Worm (Caenorhabditis elegans) whole organism, mixed stage, embryonic: ENCODE data around the gene C07A9.13.
"Not testable (repeated sequence)": the region's sequence is repeated elsewhere in the genome, so short reads cannot be mapped to it uniquely, and the experiment has no call there.

ENCODE experiments used
- M03D4.4 ChIP-seq: sonication (generic microtip); optimal IDR thresholded peaks from 2 replicates; lab custom pipeline; 2017; ENCODE audit warnings: mild to moderate bottlenecking, missing genetic modification characterization, missing compliant biosample characterization
- bed-3 ChIP-seq: fragments of 200-800 bp; sonication (Bioruptor generic); optimal IDR thresholded peaks from 3 replicates; lab custom pipeline; 2018; ENCODE audit warnings: mild to moderate bottlenecking, missing genetic modification characterization, moderate library complexity, missing compliant biosample characterization
- blmp-1 ChIP-seq: fragments of 150-350 bp; optimal IDR thresholded peaks from 2 replicates; lab custom pipeline; 2014; ENCODE audit warnings: missing biosample characterization, missing genetic modification characterization
- ceh-43 ChIP-seq: fragments of 200-800 bp; sonication (Bioruptor generic); optimal IDR thresholded peaks from 2 replicates; lab custom pipeline; 2018; ENCODE audit warnings: mild to moderate bottlenecking, missing genetic modification characterization, moderate library complexity, missing compliant biosample characterization
- ceh-83 ChIP-seq: fragments of 200-800 bp; sonication (Bioruptor generic); optimal IDR thresholded peaks from 2 replicates; lab custom pipeline; 2018; ENCODE audit warnings: mild to moderate bottlenecking, missing genetic modification characterization, missing compliant biosample characterization
- ces-1 ChIP-seq: fragments of 150-350 bp; optimal IDR thresholded peaks from 2 replicates; lab custom pipeline; 2014; ENCODE audit warnings: missing biosample characterization, missing genetic modification reagents, missing genetic modification characterization
- cnd-1 ChIP-seq: fragments of 200-800 bp; sonication (Bioruptor generic); optimal IDR thresholded peaks from 2 replicates; lab custom pipeline; 2018; ENCODE audit warnings: mild to moderate bottlenecking, missing genetic modification characterization, missing compliant biosample characterization
- elt-1 ChIP-seq: sonication (generic microtip); optimal IDR thresholded peaks from 2 replicates; lab custom pipeline; 2017; ENCODE audit warnings: missing genetic modification characterization, mild to moderate bottlenecking, missing compliant biosample characterization, antibody characterized with exemption, moderate library complexity, borderline replicate concordance; ENCODE audit not compliant: insufficient read depth
- ham-2 ChIP-seq: fragments of 200-800 bp; sonication (Bioruptor generic); optimal IDR thresholded peaks from 2 replicates; lab custom pipeline; 2018; ENCODE audit warnings: mild to moderate bottlenecking, missing genetic modification characterization, missing compliant biosample characterization
- hlh-1 ChIP-seq: fragments of 150-350 bp; optimal IDR thresholded peaks from 2 replicates; lab custom pipeline; 2014; ENCODE audit warnings: missing biosample characterization, missing genetic modification reagents, missing genetic modification characterization
- lin-13 ChIP-seq: fragments of 150-350 bp; optimal IDR thresholded peaks from 2 replicates; lab custom pipeline; 2014; ENCODE audit warnings: missing biosample characterization, missing genetic modification characterization
- lin-32 ChIP-seq: fragments of 200-800 bp; sonication (Bioruptor generic); optimal IDR thresholded peaks from 2 replicates; lab custom pipeline; 2018; ENCODE audit warnings: mild to moderate bottlenecking, missing genetic modification characterization, missing compliant biosample characterization
- lsy-2 ChIP-seq: fragments of 150-350 bp; optimal IDR thresholded peaks from 2 replicates; lab custom pipeline; 2014; ENCODE audit warnings: missing biosample characterization, missing genetic modification characterization
- mab-5 ChIP-seq: fragments of 150-350 bp; optimal IDR thresholded peaks from 2 replicates; lab custom pipeline; 2014; ENCODE audit warnings: missing biosample characterization, missing genetic modification characterization
- mls-2 ChIP-seq: sonication (generic microtip); optimal IDR thresholded peaks from 2 replicates; lab custom pipeline; 2016; ENCODE audit warnings: mild to moderate bottlenecking, missing genetic modification characterization, moderate library complexity, missing compliant biosample characterization
- nhr-2 ChIP-seq: fragments of 150-350 bp; optimal IDR thresholded peaks from 2 replicates; lab custom pipeline; 2014; ENCODE audit warnings: missing biosample characterization, missing genetic modification characterization
- nhr-237 ChIP-seq: fragments of 150-350 bp; optimal IDR thresholded peaks from 2 replicates; lab custom pipeline; 2014; ENCODE audit warnings: missing biosample characterization, missing genetic modification characterization
- nhr-76 ChIP-seq: sonication (generic microtip); optimal IDR thresholded peaks from 2 replicates; lab custom pipeline; 2017; ENCODE audit warnings: missing biosample characterization, missing genetic modification characterization
- pha-4 ChIP-seq: fragments of 150-350 bp; optimal IDR thresholded peaks from 2 replicates; lab custom pipeline; 2018; ENCODE audit warnings: missing biosample characterization, missing genetic modification reagents, missing genetic modification characterization
- sem-2 ChIP-seq: fragments of 200-800 bp; sonication (Bioruptor generic); optimal IDR thresholded peaks from 2 replicates; lab custom pipeline; 2018; ENCODE audit warnings: mild to moderate bottlenecking, missing genetic modification characterization, missing compliant biosample characterization
- snpc-4 ChIP-seq: fragments of 150-350 bp; optimal IDR thresholded peaks from 2 replicates; lab custom pipeline; 2014; ENCODE audit warnings: missing biosample characterization, missing genetic modification characterization
- sptf-1 ChIP-seq: sonication (generic microtip); optimal IDR thresholded peaks from 2 replicates; lab custom pipeline; 2017; ENCODE audit warnings: mild to moderate bottlenecking, missing genetic modification characterization, moderate library complexity, missing compliant biosample characterization
- tbx-8 ChIP-seq: fragments of 200-800 bp; sonication (Bioruptor generic); optimal IDR thresholded peaks from 2 replicates; lab custom pipeline; 2018; ENCODE audit warnings: mild to moderate bottlenecking, missing genetic modification characterization, moderate library complexity, missing compliant biosample characterization
- unc-120 ChIP-seq: sonication (generic microtip); optimal IDR thresholded peaks from 2 replicates; lab custom pipeline; 2017; ENCODE audit warnings: missing genetic modification characterization, missing compliant biosample characterization; ENCODE audit not compliant: poor library complexity, severe bottlenecking
- unc-39 ChIP-seq: fragments of 150-350 bp; optimal IDR thresholded peaks from 2 replicates; lab custom pipeline; 2014; ENCODE audit warnings: missing biosample characterization, missing genetic modification characterization
- unc-62 ChIP-seq: fragments of 150-350 bp; optimal IDR thresholded peaks from 2 replicates; lab custom pipeline; 2014; ENCODE audit warnings: missing biosample characterization, missing genetic modification reagents, missing genetic modification characterization
- zip-8 ChIP-seq: fragments of 150-350 bp; optimal IDR thresholded peaks from 2 replicates; lab custom pipeline; 2014; ENCODE audit warnings: missing biosample characterization, missing genetic modification characterization

Gene C07A9.13

DNA sequence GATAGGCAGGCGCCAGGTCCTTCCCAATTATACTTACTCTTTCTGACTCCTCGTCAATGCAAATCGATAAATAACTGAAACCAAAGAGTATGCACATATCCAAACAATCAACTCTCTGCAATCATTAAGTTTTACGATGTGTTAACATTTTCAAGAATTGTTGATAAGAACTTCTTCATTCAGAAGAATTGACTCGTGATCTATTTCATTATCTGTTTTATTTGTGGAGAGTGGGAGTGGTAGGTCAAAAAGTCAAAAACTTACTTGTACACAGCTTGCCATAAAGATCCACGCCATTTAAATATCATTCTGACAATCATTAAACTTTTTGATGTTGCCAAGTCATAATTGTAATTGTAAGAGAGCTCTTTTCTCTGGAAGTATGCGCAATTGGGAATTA lies 8.3 kb upstream of the C07A9.13 start:
- TF ChIP-seq mls-2 (no peak), ces-1 (GFP tag; lab: Kevin White, UChicago) (no peak), lin-13 (tag; lab: Kevin White, UChicago) (no peak), sem-2 (no peak), ceh-43 (no peak), tbx-8 (GFP tag; lab: Kevin White, UChicago) (no peak), elt-1 (tag; lab: Kevin White, UChicago) (no peak), nhr-2 (no peak), lsy-2 (tag; lab: Kevin White, UChicago) (no peak), unc-62 (no peak), nhr-76 (no peak), lin-32 (GFP tag; lab: Kevin White, UChicago) (no peak), snpc-4 (tag; lab: Kevin White, UChicago) (no peak), sptf-1 (tag; lab: Kevin White, UChicago) (no peak), ceh-83 (GFP tag; lab: Kevin White, UChicago) (no peak), zip-8 (tag; lab: Kevin White, UChicago) (no peak), bed-3 (GFP tag; lab: Kevin White, UChicago) (no peak), hlh-1 (tag; lab: Kevin White, UChicago) (no peak)

DNA sequence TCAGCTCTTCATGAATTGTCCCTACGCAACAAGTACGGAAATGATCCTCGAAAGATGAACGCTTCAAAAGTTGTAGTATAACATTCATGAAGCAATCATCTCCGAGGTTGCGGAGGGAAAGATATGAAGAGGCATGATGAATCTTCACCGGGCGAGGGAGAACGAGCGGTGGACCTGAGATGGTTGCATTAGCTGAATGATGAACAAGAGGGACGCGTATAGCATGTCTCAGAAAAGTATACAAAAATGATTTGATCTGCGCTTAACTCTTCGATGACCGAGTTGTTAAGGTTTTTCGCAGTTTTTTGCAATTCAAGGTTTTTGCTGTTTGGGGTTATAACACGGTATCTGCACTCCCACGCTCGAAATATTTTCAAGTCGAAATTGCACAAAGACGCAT lies 4.9 kb upstream of the C07A9.13 start, which contains the start of gene C07A9.10:
TSS of gene C07A9.10 (minus strand) at position 101 of the 400 bp plus-strand sequence.
- TF ChIP-seq ceh-83 (GFP tag; lab: Kevin White, UChicago) (no peak), nhr-2 (no peak)
- TF ChIP-seq, all 35 proteins: peak for 0

DNA sequence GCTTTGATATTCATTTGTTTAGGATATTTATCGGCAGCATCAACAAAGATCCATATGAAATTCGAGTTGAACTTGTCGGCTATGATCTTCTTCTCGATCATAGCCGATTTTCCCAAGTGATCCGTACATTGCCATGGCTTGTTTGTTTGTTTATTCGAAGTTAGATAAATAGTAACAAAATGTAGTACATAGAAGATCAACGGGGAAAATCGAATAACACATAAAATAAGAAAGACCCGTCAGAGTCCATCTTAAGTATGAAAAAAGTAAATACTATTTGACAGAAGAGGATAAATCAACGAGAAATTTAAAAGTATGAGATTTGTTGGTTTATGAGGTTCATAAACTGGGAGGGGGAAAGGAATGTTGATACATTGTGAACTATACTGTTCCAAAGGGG lies 1.6 kb upstream of the C07A9.13 start, which contains the start of gene C07A9.5:
TSS of gene C07A9.5 (minus strand) at position 101 of the 400 bp plus-strand sequence.
- not testable (repeated sequence) for TF ChIP-seq ceh-43; unc-39 (tag; lab: Kevin White, UChicago); lin-32 (GFP tag; lab: Kevin White, UChicago)

DNA sequence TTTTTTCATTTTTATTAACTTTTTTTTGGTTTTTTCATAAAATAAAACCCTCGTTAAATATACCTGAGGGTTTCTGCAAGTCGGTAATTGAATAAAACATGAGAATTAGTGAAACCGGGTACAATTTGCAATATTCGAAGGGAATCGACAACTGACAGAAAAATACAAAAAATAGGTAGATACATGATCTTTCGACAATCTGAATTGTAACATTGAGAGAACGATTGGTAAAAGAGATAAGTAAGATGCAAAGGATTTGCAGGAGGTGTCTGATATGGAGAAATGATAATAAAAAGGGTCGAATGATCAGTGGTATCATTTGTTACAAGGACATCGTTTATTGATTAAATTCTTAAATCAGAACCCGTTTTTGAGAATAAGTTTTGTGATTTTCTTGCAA lies 2.3 kb downstream of the C07A9.13 start, which contains the start of gene ugt-60:
TSS of gene ugt-60 (minus strand) at position 233 of the 400 bp plus-strand sequence.
- TF ChIP-seq pha-4 (tag; lab: Kevin White, UChicago) (no peak), elt-1 (tag; lab: Kevin White, UChicago) (peak; percentile 51)

DNA sequence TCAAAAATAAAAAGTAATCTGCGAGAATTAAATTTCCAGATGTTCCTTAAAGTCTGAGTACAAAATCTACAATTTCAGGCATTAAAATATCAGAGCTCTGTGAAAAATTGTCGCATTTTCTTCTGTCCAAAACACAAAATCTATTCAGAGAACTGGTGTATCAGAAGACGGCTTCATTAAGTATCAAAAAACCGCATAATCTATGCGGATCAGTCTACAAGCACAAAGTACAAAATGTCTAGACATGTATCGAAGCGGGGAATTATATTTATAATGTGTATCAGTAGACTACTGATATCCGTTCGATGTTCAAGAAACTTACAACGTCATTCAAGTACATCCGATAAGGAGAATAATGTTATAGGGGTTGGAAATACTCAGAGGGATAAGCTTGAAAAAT lies 11.6 kb downstream of the C07A9.13 start:
- TF ChIP-seq zip-8 (tag; lab: Kevin White, UChicago) (no peak), mab-5 (tag; lab: Kevin White, UChicago) (no peak), cnd-1 (tag; lab: Kevin White, UChicago) (no peak), nhr-2 (no peak), lsy-2 (tag; lab: Kevin White, UChicago) (no peak), lin-32 (GFP tag; lab: Kevin White, UChicago) (no peak), snpc-4 (tag; lab: Kevin White, UChicago) (no peak), pha-4 (tag; lab: Kevin White, UChicago) (no peak), sptf-1 (tag; lab: Kevin White, UChicago) (no peak)

DNA sequence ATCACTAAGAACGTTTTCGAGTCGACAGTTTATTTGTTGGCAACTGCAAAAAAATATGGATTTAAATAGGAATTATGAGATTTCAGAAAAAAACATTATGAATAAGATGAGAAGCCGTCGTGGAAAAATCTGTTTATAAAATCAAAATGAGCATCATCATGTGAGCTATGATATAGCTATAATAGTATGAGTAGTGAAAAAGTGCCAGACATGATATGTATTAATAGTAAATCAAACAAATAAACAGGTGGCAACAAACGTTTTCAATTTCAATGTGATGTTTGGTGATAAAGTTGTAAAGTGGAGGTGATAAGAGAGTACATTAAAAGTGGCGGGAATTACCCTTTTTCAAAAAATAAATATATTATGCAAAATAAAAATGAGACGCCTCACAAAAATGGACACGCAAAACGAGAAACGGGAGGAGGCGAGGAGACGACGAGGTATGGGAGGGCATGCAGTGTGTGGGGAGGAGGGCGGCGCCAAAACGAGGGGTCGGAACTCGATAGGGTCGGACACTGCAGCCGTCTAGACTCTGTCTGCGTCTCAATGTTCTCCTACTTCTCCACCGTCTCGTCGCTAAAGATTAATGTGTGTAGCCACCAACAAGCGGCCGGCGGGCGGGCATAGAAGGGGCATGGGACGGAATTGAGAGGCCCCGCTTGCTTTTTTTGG lies 13.4 kb downstream of the C07A9.13 start, which contains the start of gene C07A9.9:
TSS of gene C07A9.9 (minus strand) at position 51 of the 675 bp plus-strand sequence.
- TF ChIP-seq unc-62 (peak; percentile 20), ces-1 (GFP tag; lab: Kevin White, UChicago) (peak; percentile 19), unc-120 (tag; lab: Kevin White, UChicago) (peak; percentile 84), M03D4.4 (tag; lab: Kevin White, UChicago) (peak; percentile 50), lsy-2 (tag; lab: Kevin White, UChicago) (peak; percentile 38), unc-39 (tag; lab: Kevin White, UChicago) (no peak), mls-2 (peak; percentile 54), nhr-2 (no peak), cnd-1 (tag; lab: Kevin White, UChicago) (no peak), elt-1 (tag; lab: Kevin White, UChicago) (peak; percentile 35), lin-13 (tag; lab: Kevin White, UChicago) (peak; percentile 20), sptf-1 (tag; lab: Kevin White, UChicago) (peak; percentile 75), blmp-1 (tag; lab: Kevin White, UChicago) (no peak), ham-2 (GFP tag; lab: Kevin White, UChicago) (peak; percentile 98), nhr-237 (tag; lab: Kevin White, UChicago) (peak; percentile 20)
- TF ChIP-seq, all 35 proteins: peak for 11
